Worm (Caenorhabditis elegans): Measurements from ENCODE around the gene mrp-6.
A peak's percentile ranks its signal among the peaks of the same experiment; 100 is the strongest.

Gene mrp-6

ce11 chrX:4144136-4144781, 42.3 kb downstream of the mrp-6 start:
- TF ChIP-seq tbx-8 (GFP tag; optimal IDR thresholded peaks at IDR 0.05) (no peak), mab-5 (tag; optimal IDR thresholded peaks at IDR 0.05) (no peak), flh-1 (GFP tag; optimal IDR thresholded peaks at IDR 0.05) (no peak), cnd-1 (tag; optimal IDR thresholded peaks at IDR 0.05) (no peak), snpc-4 (tag; optimal IDR thresholded peaks at IDR 0.05) (no peak), nhr-237 (tag; optimal IDR thresholded peaks at IDR 0.05) (no peak)

DNA sequence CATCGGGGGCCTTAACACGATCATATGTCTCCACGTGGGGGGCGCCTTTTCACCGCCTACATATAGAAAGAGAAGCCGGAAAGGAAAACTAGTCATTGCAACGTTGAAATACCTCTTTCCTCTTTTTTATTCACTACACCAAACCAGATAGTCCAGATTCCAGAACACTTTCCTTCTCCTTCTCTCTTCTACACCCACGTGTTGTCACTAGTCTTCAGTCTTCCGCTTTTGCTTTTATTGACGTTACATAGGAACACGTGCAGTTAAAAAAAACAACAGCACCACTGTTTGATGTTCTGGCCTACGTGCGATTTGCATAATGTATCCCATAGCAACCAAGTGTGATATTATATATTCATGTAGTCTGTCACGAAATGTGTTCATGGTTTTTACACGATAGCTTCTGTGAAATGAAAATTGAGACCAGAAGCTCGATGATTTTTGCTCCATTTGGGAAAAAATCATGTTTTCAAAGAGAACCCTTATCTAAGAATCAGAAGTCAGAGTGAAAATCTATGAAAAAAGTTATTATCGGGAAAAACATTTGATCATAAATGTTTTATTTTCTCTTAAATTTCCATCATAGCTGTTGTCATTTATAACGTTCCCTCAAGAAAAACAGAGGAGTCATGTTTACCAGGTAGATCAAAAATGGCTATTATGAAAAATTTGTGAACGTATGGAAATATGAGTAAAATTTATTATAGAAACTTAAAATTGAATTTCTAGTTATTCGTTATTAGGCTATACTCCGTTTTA, 43.1 kb downstream of the mrp-6 start:
- no peak for TF ChIP-seq mep-1 (tag; optimal IDR thresholded peaks at IDR 0.05)
- no peak for TF ChIP-seq blmp-1 (tag; optimal IDR thresholded peaks at IDR 0.05)
- no peak for TF ChIP-seq hlh-1 (tag; optimal IDR thresholded peaks at IDR 0.05)
- TF ChIP-seq drap-1 (GFP tag; optimal IDR thresholded peaks at IDR 0.05), result no peak
- TF ChIP-seq elt-1 (tag; optimal IDR thresholded peaks at IDR 0.05; ENCODE audit: borderline replicate concordance, insufficient read depth), result no peak
- no peak for TF ChIP-seq M03D4.4 (tag; optimal IDR thresholded peaks at IDR 0.05)
- no peak for TF ChIP-seq elt-3 (tag; optimal IDR thresholded peaks at IDR 0.05)
- no peak for TF ChIP-seq sptf-1 (tag; optimal IDR thresholded peaks at IDR 0.05)
- no peak for TF ChIP-seq cnd-1 (tag; optimal IDR thresholded peaks at IDR 0.05)
- no peak for TF ChIP-seq flh-1 (GFP tag; optimal IDR thresholded peaks at IDR 0.05)
- no peak for TF ChIP-seq ceh-83 (GFP tag; optimal IDR thresholded peaks at IDR 0.05)
- no peak for TF ChIP-seq mab-5 (tag; optimal IDR thresholded peaks at IDR 0.05)

ce11 chrX:4142648-4143259, 43.8 kb downstream of the mrp-6 start:
- TF ChIP-seq hlh-1 (tag; optimal IDR thresholded peaks at IDR 0.05), result peak; percentile 91
- TF ChIP-seq nhr-2 (tag; optimal IDR thresholded peaks at IDR 0.05), result no peak

ce11 chrX:4142202-4142601, 44.4 kb downstream of the mrp-6 start:
- TF ChIP-seq pha-4 (tag; optimal IDR thresholded peaks at IDR 0.05) (peak; percentile 55), elt-3 (tag; optimal IDR thresholded peaks at IDR 0.05) (no peak)

- TF ChIP-seq pha-4 (tag; optimal IDR thresholded peaks at IDR 0.05) (no peak), elt-1 (tag; optimal IDR thresholded peaks at IDR 0.05; ENCODE audit: borderline replicate concordance, insufficient read depth) (no peak), lsy-2 (tag; optimal IDR thresholded peaks at IDR 0.05) (no peak), drap-1 (GFP tag; optimal IDR thresholded peaks at IDR 0.05) (no peak), ham-2 (GFP tag; optimal IDR thresholded peaks at IDR 0.05) (no peak), ceh-39 (tag; optimal IDR thresholded peaks at IDR 0.05) (no peak), ces-1 (GFP tag; optimal IDR thresholded peaks at IDR 0.05) (no peak), hlh-1 (tag; optimal IDR thresholded peaks at IDR 0.05) (no peak), sem-2 (GFP tag; optimal IDR thresholded peaks at IDR 0.05) (no peak), tbx-8 (GFP tag; optimal IDR thresholded peaks at IDR 0.05) (no peak), M03D4.4 (tag; optimal IDR thresholded peaks at IDR 0.05) (no peak), nhr-2 (tag; optimal IDR thresholded peaks at IDR 0.05) (no peak), blmp-1 (tag; optimal IDR thresholded peaks at IDR 0.05) (no peak)
Observed at ce11 chrX:4140755-4141417, 45.7 kb downstream of the mrp-6 start.

DNA sequence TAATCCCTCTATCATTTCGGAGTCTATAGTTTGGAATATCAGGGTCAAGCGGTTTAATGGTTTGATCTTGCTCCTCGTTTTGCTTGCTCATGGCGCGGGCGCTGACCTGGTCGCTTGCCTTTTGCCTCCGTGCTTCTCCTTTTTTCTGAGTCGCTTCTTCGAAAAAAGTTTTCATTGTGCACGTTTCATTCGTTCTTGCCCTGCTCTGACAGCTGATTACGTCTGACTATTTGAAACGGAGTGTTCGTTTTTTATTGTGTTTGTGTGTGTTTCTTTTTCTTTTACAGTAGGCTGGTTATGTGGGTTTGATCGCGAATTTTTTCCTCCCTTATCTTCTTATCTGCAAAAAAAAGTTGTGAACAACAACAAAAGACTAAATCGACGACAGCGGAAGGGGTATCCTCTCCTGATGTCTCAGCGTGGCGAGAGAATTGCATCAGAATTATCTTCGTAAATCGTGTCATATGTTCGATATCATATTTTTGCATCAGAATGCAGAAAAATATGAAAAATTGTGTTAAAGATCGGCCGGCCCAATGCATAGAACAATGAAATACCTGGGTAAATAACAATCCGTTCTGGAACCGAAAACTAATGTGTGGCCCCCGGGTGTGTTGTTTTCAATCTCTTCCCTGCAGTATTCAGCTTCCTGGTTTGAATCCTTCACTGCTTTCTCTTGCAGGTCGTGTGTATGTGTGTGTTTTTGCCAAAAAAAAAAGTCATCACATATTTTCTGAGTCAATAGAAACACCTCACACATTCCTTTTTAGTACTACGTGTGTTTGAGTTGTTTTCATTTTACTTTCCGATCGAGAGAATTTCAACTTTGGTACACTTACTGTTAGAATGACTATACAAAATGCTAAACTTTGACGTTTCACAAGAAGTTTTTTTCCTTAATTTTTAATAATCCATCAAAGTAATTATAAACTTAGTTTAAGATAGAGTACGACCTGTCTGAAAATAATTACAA, 46.7 kb downstream of the mrp-6 start, which contains the start of gene ZK470.4:
Gene ZK470.4, minus strand, starts transcription at position 175 of the 973 bp plus-strand sequence.
- TF ChIP-seq unc-62 (GFP tag; optimal IDR thresholded peaks at IDR 0.05) (no peak), nhr-28 (tag; optimal IDR thresholded peaks at IDR 0.05) (no peak), ceh-83 (GFP tag; optimal IDR thresholded peaks at IDR 0.05) (no peak), nhr-12 (tag; optimal IDR thresholded peaks at IDR 0.05) (no peak), elt-1 (tag; optimal IDR thresholded peaks at IDR 0.05; ENCODE audit: borderline replicate concordance, insufficient read depth) (no peak), zip-8 (tag; optimal IDR thresholded peaks at IDR 0.05) (no peak), lin-32 (GFP tag; optimal IDR thresholded peaks at IDR 0.05) (no peak), cnd-1 (tag; optimal IDR thresholded peaks at IDR 0.05) (no peak), M03D4.4 (tag; optimal IDR thresholded peaks at IDR 0.05) (no peak), ceh-43 (GFP tag; optimal IDR thresholded peaks at IDR 0.05) (no peak)
